Fruit fly (Drosophila melanogaster): ENCODE data around the gene Polr3E.

Gene Polr3E

DNA sequence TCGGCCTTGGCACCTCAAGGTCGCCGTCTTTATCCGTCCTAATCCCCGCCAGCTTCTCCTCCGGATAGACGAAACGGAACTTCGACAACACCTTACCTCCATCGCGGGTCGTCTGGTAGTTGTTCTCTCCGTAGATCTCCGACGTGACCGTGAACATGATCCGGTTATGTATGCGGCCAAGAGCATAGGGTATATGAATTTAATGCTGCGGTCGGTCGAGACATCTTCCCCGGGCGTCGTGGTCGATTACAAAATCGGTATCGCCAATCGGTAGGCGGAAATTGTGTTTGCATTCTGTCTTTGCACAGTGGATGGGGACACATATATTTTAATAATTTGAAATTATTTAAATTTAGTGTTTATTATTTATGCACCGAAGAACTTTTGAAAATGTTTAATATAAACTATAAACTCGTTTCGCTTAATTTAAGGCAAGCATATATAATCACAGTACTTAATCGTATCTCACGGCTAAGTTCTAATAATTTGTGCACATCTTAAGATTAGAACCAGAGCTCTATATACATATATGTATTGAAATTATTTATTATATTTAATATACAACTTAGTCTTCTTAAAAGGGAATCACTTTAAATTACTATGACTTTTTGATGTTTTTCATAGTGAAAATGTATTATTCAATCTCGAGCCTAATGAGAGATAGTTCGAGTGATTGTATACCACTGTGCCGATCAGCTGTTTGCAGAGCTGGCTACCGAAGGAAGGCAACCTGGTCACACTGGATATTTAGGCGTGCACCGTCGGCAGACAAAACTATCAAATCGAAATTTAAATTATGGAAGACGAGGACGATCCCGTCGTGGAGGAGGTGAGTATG is at the start of gene Polr3E, which contains the start of gene CG10584:
Polr3E (plus strand) TSS at position 733 of the 838 bp plus-strand sequence.
CG10584 (minus strand) TSS at position 268 of the 838 bp plus-strand sequence.
- TF ChIP-seq psq (optimal IDR thresholded peaks at IDR 0.05) (no peak), insv (optimal IDR thresholded peaks at IDR 0.05) (no peak), Sin3A (optimal IDR thresholded peaks at IDR 0.05) (no peak), h (optimal IDR thresholded peaks at IDR 0.05) (no peak), ttk (optimal IDR thresholded peaks at IDR 0.05) (no peak), Myc (optimal IDR thresholded peaks at IDR 0.05) (no peak)

DNA sequence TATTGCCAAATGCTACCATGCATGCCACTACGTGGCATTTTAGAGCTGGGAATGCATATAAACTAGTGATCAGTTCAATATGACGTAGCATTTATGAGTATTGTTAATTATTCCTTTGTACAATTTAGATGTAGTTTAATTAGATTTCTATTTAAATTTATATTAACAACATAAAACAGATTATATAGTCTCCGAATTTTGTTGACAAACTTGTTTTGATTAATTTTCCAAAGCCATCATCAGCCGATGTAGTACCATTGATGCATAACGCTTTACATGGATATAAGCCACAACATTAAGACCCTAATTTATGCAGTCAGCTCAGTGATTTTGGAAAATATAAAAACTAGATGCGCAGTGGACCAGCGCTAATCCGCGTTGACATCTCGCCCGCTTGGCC is 49.1 kb upstream of the Polr3E start:
- TF ChIP-seq insv (optimal IDR thresholded peaks at IDR 0.05) (no peak), Myc (optimal IDR thresholded peaks at IDR 0.05) (no peak), h (optimal IDR thresholded peaks at IDR 0.05) (no peak), psq (optimal IDR thresholded peaks at IDR 0.05) (no peak), ttk (optimal IDR thresholded peaks at IDR 0.05) (no peak), Sin3A (optimal IDR thresholded peaks at IDR 0.05) (no peak)

DNA sequence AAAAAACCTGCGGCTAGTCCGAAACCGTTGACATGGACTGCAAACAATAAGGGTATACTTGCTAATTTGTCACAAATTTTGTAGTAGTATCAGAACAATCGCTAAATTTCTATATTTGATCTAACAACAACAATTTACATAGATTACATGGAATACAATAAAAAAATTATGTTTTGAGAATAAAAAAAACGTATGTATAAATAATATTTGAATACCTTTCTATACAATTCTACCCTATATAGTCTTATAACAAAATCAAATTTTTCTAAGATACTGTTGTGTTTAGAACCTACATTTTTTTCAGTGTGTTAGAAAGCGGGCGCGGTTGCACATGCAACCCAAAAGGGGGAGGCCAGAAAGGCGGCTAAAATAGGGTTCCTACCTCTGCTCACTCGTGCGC is 48.3 kb upstream of the Polr3E start:
- TF ChIP-seq insv (optimal IDR thresholded peaks at IDR 0.05) = no peak
- no peak for TF ChIP-seq Sin3A (optimal IDR thresholded peaks at IDR 0.05)
- TF ChIP-seq Myc (optimal IDR thresholded peaks at IDR 0.05) = no peak
- no peak for TF ChIP-seq psq (optimal IDR thresholded peaks at IDR 0.05)
- no peak for TF ChIP-seq h (optimal IDR thresholded peaks at IDR 0.05)
- no peak for TF ChIP-seq ttk (optimal IDR thresholded peaks at IDR 0.05)

DNA sequence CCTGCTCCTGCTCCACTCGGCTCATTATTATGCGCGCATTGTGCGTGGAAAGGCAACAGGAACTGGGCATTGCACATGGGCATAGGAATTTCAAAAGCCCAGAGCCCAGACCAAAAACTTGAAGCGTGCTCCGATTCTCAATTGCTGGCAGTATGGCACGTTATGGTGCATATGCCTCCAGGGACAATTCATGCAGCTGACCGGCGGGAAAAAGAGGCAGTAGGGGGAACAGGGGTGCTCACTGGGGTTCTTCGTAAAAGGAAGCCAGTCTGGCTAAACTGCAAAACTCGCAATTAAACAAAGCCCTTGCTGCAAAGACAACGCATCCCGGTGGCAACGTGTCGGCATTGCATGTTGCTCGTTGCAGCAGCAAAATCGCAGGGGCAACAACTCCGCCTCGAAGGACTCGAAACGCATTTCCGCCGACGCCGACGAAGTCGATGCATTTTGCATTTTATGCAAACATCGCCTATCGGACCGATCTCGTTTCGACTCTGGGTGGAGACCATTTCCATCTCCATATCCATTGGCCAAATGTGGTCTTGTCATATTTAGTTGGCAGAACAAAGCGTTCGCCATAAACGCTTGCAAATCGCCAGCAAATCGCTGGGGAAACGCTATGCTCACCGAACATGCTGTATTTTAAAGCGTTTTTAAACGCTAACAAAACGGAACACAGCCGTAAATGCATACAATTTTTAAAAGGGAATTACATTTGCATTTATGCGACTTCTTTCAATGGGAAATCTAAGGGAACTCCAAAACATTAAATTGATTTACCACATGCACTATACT is 47.0 kb upstream of the Polr3E start:
- no peak for TF ChIP-seq Myc (optimal IDR thresholded peaks at IDR 0.05)
- no peak for TF ChIP-seq ttk (optimal IDR thresholded peaks at IDR 0.05)
- no peak for TF ChIP-seq insv (optimal IDR thresholded peaks at IDR 0.05)
- no peak for TF ChIP-seq h (optimal IDR thresholded peaks at IDR 0.05)
- TF ChIP-seq psq (optimal IDR thresholded peaks at IDR 0.05) = no peak
- TF ChIP-seq Sin3A (optimal IDR thresholded peaks at IDR 0.05) = no peak

DNA sequence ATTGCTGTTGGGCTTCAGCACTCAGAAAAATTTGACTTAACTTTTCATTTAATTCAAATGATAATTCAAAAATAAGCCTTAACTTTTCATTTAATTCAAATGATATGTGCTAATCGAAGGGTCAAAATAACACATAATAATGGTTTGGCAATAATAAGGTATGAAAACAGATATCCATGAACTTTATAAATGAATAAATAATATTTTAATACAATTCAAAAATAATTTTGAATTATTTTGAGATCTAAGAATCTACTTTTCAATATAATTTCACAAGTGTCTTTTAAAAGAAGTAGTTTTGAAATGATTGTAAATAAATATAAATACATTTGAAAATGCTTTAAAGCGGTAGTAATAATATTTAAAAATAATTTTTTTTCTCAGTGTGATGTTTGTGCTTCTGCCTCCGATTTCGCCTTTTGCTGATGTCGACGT is 44.7 kb upstream of the Polr3E start:
- no peak for TF ChIP-seq psq (optimal IDR thresholded peaks at IDR 0.05)
- TF ChIP-seq Myc (optimal IDR thresholded peaks at IDR 0.05) = no peak
- TF ChIP-seq insv (optimal IDR thresholded peaks at IDR 0.05) = no peak
- no peak for TF ChIP-seq ttk (optimal IDR thresholded peaks at IDR 0.05)
- no peak for TF ChIP-seq Sin3A (optimal IDR thresholded peaks at IDR 0.05)
- no peak for TF ChIP-seq h (optimal IDR thresholded peaks at IDR 0.05)

DNA sequence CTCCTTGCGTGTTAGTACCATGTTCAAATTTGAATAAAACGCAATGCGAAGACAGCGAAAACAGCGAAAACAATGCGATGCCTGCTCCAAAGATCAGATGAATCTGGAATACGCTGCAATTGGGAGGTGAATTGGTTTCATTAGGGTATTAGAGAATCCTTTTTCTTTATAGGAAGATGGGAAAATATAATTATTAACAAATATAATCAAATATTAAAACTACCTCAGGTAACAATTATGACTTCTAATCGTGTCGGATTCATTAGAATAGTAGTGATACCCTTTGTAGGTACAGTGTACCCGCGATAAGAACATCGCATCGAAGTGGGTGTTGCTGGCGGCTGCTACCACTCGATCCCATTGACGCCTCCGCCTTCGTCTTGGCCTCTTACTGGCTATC is 43.7 kb upstream of the Polr3E start:
- no peak for TF ChIP-seq Sin3A (optimal IDR thresholded peaks at IDR 0.05)
- TF ChIP-seq h (optimal IDR thresholded peaks at IDR 0.05) = no peak
- no peak for TF ChIP-seq psq (optimal IDR thresholded peaks at IDR 0.05)
- no peak for TF ChIP-seq Myc (optimal IDR thresholded peaks at IDR 0.05)
- TF ChIP-seq insv (optimal IDR thresholded peaks at IDR 0.05) = no peak
- TF ChIP-seq ttk (optimal IDR thresholded peaks at IDR 0.05) = no peak

DNA sequence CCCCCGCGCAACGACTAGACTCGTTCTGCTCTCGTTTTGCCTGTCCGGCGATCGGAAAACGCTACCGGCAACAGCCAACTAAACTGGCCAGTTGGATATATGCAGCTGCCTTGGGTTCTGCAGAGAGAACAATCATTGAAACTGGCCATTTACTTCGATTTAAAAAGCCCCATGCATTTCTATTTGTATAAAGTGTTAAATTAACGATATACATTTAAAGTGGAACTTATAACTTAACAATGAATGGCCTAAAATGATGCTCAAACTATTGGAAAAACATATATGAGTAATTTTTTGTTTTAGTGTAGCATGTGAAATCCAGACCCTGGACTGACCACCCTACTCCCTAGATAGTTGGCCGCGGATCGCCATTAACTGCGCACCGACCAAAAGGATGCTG is 42.8 kb upstream of the Polr3E start:
- TF ChIP-seq psq (optimal IDR thresholded peaks at IDR 0.05) = no peak
- TF ChIP-seq Myc (optimal IDR thresholded peaks at IDR 0.05) = no peak
- TF ChIP-seq Sin3A (optimal IDR thresholded peaks at IDR 0.05) = no peak
- no peak for TF ChIP-seq h (optimal IDR thresholded peaks at IDR 0.05)
- no peak for TF ChIP-seq ttk (optimal IDR thresholded peaks at IDR 0.05)
- TF ChIP-seq insv (optimal IDR thresholded peaks at IDR 0.05) = no peak

DNA sequence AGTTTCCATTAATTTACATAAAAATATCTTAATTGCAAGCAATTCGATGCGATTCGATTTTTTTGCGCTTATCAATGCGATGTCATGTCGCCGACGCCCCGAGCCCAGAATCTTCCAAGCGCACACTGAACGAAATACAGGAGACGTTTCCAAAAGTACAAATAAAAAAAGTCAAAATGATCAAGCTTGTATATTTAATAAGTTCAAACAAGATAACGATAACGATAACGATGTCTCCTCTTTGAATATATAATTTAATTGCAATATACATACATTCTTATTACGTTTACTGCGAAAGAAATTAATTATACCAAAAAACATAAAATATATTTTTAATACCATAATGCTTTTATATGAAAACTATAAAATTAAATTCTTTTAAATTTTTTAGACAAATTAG is 41.4 kb upstream of the Polr3E start:
- no peak for TF ChIP-seq psq (optimal IDR thresholded peaks at IDR 0.05)
- no peak for TF ChIP-seq insv (optimal IDR thresholded peaks at IDR 0.05)
- no peak for TF ChIP-seq Sin3A (optimal IDR thresholded peaks at IDR 0.05)
- no peak for TF ChIP-seq h (optimal IDR thresholded peaks at IDR 0.05)
- TF ChIP-seq Myc (optimal IDR thresholded peaks at IDR 0.05) = no peak
- TF ChIP-seq ttk (optimal IDR thresholded peaks at IDR 0.05) = no peak

DNA sequence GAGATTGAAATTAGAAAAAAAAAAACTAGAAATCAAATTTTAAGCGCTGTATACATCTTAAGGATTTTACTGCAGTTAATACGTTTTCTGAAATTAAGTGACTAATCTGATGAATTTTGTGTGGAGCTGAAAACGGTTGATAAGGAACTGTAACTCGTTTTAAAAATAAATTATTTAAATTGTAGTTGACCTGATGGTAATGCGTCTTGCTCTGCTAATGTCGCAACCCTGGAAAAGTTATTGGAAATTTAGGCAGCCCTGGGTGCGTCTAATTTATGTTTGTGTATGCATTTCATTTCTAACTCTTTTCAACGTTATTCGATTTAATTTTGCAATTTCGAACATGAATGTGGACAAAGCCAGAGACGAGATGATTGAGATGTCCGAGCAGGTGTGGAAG is 40.3 kb upstream of the Polr3E start, which contains the start of gene CG12984:
CG12984 (plus strand) TSS at position 301 of the 400 bp plus-strand sequence.
- no peak for TF ChIP-seq Myc (optimal IDR thresholded peaks at IDR 0.05)
- TF ChIP-seq Sin3A (optimal IDR thresholded peaks at IDR 0.05) = no peak
- no peak for TF ChIP-seq insv (optimal IDR thresholded peaks at IDR 0.05)
- no peak for TF ChIP-seq ttk (optimal IDR thresholded peaks at IDR 0.05)
- no peak for TF ChIP-seq psq (optimal IDR thresholded peaks at IDR 0.05)
- TF ChIP-seq h (optimal IDR thresholded peaks at IDR 0.05) = no peak

DNA sequence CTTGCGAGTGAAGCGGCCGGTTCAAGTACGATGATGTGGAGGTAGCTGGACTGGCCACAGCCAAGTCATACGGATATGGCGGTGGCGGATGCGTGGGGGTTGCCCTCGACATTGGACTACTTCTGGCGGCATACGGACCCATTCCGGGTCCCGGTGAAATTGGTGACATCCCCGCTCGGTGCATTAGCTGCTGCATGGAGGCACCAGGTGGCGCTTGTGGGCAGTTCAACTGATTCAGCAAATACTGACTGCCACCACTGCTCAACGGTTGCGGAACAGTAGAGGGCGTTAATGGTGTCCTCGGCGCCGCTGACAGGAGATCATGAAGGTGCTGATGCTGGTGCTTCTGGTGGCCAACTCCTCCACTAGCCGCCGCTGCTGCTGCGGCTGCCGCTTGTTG is 32.0 kb upstream of the Polr3E start:
- no peak for TF ChIP-seq insv (optimal IDR thresholded peaks at IDR 0.05)
- no peak for TF ChIP-seq ttk (optimal IDR thresholded peaks at IDR 0.05)

DNA sequence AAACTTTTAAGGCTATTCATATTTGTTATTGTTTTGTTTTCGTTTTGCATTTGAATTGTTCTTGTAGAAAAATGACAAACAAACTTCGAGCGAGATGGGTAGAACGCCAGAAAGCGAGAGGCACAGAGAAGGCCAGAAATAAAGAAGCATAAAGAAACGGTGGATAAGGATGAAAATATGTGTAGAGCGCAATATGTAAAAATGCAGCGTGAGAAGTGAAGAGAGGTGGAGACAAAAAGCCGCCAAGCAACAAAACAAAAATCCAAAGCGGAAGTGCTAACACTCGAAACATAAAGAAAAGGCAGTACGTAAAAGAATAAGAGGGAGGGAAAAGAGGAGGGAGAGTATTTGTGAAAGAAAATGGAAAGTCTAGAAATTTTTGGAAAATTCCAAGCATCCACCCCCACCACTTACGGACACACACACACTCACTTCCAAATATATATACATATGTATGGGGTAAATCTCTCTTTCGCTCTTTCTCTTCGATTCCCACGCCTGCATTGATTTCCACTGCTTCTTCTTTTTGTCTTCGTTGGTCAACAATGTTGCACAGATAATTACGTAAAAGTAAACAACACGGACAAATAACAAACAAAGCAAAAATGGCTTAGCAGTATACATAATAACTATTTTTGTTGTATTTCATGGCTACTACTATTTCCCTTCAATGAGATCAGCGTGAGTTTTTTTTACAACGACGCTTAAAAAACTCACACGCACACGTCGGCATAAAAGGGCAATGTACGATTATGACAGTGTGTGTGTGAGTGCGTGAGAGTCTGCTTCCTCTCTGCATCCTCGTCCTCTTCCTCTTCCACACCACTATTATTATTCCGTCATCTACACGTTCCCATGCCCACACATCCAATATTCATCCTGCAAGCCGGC is 24.0 kb upstream of the Polr3E start:
- TF ChIP-seq ttk (optimal IDR thresholded peaks at IDR 0.05) = no peak
- no peak for TF ChIP-seq Myc (optimal IDR thresholded peaks at IDR 0.05)
- no peak for TF ChIP-seq psq (optimal IDR thresholded peaks at IDR 0.05)
- no peak for TF ChIP-seq Sin3A (optimal IDR thresholded peaks at IDR 0.05)
- TF ChIP-seq h (optimal IDR thresholded peaks at IDR 0.05) = no peak
- TF ChIP-seq insv (optimal IDR thresholded peaks at IDR 0.05) = no peak

All from Kc167 (cell line).